Fruit fly (Drosophila melanogaster) whole organism, embryonic: ENCODE data around the gene SIFaR.

Experiments
- B-H1 ChIP-seq: fragments of 200-800 bp; sonication (Bioruptor generic); IDR thresholded peaks from 3 replicates; pipeline ENCODE4 v1.3.6; 2022; ENCODE audit warnings: missing biosample characterization, missing genetic modification characterization
- BEAF-32 ChIP-seq: fragments of 200-800 bp; sonication (Bioruptor generic); optimal IDR thresholded peaks from 3 replicates; lab custom pipeline; 2017; ENCODE audit warnings: missing biosample characterization, missing genetic modification characterization, mild to moderate bottlenecking, moderate library complexity, missing genetic modification reagents
- CG10321 ChIP-seq: fragments of 200-800 bp; sonication (Bioruptor generic); IDR thresholded peaks from 2 replicates; pipeline ENCODE4 v1.3.6; 2022; ENCODE audit warnings: missing biosample characterization, missing genetic modification characterization
- CG10431 ChIP-seq: fragments of 200-800 bp; sonication (Bioruptor generic); optimal IDR thresholded peaks from 3 replicates; lab custom pipeline; 2018; ENCODE audit warnings: missing biosample characterization, mild to moderate bottlenecking, missing genetic modification characterization
- CG10959 ChIP-seq: fragments of 200-800 bp; sonication (Bioruptor generic); IDR thresholded peaks from 2 replicates; pipeline ENCODE4 v1.3.6; 2022; ENCODE audit warnings: missing biosample characterization, missing genetic modification characterization
- CG11085 ChIP-seq: fragments of 200-800 bp; sonication (Bioruptor generic); IDR thresholded peaks from 2 replicates; pipeline ENCODE4 v1.3.6; 2022; ENCODE audit warnings: missing biosample characterization, missing genetic modification characterization
- CG14014 ChIP-seq: fragments of 200-800 bp; sonication (Bioruptor generic); IDR thresholded peaks from 2 replicates; pipeline ENCODE4 v1.3.6; 2022; ENCODE audit warnings: missing biosample characterization, missing genetic modification characterization
- CG15269 ChIP-seq: fragments of 200-800 bp; sonication (Bioruptor generic); optimal IDR thresholded peaks from 2 replicates; lab custom pipeline; 2018; ENCODE audit warnings: missing biosample characterization, mild to moderate bottlenecking, missing genetic modification characterization, moderate library complexity
- CG16813 ChIP-seq: fragments of 200-800 bp; sonication (Bioruptor generic); IDR thresholded peaks from 3 replicates; pipeline ENCODE4 v1.3.6; 2022; ENCODE audit warnings: missing biosample characterization, missing genetic modification characterization; ENCODE audit not compliant: partially characterized antibody
- CG17568 ChIP-seq: fragments of 200-800 bp; sonication (Bioruptor generic); optimal IDR thresholded peaks from 2 replicates; lab custom pipeline; 2018; ENCODE audit warnings: missing biosample characterization, mild to moderate bottlenecking, missing genetic modification characterization, moderate library complexity
- CG17802 ChIP-seq: fragments of 200-800 bp; sonication (Bioruptor generic); optimal IDR thresholded peaks from 2 replicates; lab custom pipeline; 2018; ENCODE audit warnings: missing biosample characterization, mild to moderate bottlenecking, missing genetic modification characterization, moderate library complexity
- CG17912 ChIP-seq: fragments of 200-800 bp; sonication (Bioruptor generic); optimal IDR thresholded peaks from 2 replicates; lab custom pipeline; 2018; ENCODE audit warnings: missing biosample characterization, mild to moderate bottlenecking, missing genetic modification characterization
- CG18262 ChIP-seq: fragments of 200-800 bp; optimal IDR thresholded peaks from 3 replicates; lab custom pipeline; 2019; ENCODE audit warnings: missing biosample characterization, mild to moderate bottlenecking, missing genetic modification characterization, moderate library complexity
- CG18599 ChIP-seq: fragments of 200-800 bp; sonication (Bioruptor generic); optimal IDR thresholded peaks from 3 replicates; lab custom pipeline; 2017; ENCODE audit warnings: missing biosample characterization, missing genetic modification characterization, mild to moderate bottlenecking, moderate library complexity, missing genetic modification reagents
- CG32772 ChIP-seq: fragments of 200-800 bp; sonication (Bioruptor generic); IDR thresholded peaks from 2 replicates; pipeline ENCODE4 v1.3.6; 2022; ENCODE audit warnings: missing biosample characterization, missing genetic modification characterization
- CG43689 ChIP-seq: fragments of 200-800 bp; sonication (Bioruptor generic); IDR thresholded peaks from 2 replicates; pipeline ENCODE4 v1.3.6; 2022; ENCODE audit warnings: missing biosample characterization, missing genetic modification characterization
- CG4404 ChIP-seq: fragments of 200-800 bp; sonication (Bioruptor generic); IDR thresholded peaks from 2 replicates; pipeline ENCODE4 v1.3.6; 2022; ENCODE audit warnings: missing biosample characterization, missing genetic modification characterization
- CG4730 ChIP-seq: fragments of 200-800 bp; sonication (Bioruptor generic); IDR thresholded peaks from 2 replicates; pipeline ENCODE4 v1.3.6; 2022; ENCODE audit warnings: missing biosample characterization, missing genetic modification characterization
- CG5180 ChIP-seq: fragments of 200-800 bp; sonication (Bioruptor generic); optimal IDR thresholded peaks from 3 replicates; lab custom pipeline; 2017; ENCODE audit warnings: missing biosample characterization, missing genetic modification characterization, mild to moderate bottlenecking, moderate library complexity, missing genetic modification reagents
- CG6854 ChIP-seq: fragments of 200-800 bp; sonication (Bioruptor generic); optimal IDR thresholded peaks from 3 replicates; lab custom pipeline; 2017; ENCODE audit warnings: missing biosample characterization, mild to moderate bottlenecking, missing genetic modification characterization
- CG8944 ChIP-seq: fragments of 200-800 bp; sonication (Bioruptor generic); optimal IDR thresholded peaks from 3 replicates; lab custom pipeline; 2016; ENCODE audit warnings: missing biosample characterization, missing genetic modification characterization
- CG9215 ChIP-seq: fragments of 200-800 bp; sonication (Bioruptor generic); IDR thresholded peaks from 2 replicates; pipeline ENCODE4 v1.3.6; 2022; ENCODE audit warnings: missing biosample characterization, missing genetic modification characterization
- CTCF ChIP-seq: fragments of 200-800 bp; sonication (Bioruptor generic); optimal IDR thresholded peaks from 2 replicates; lab custom pipeline; 2017; ENCODE audit warnings: missing biosample characterization, mild to moderate bottlenecking, missing genetic modification characterization, moderate library complexity
- Dip3 ChIP-seq: fragments of 200-800 bp; sonication (Bioruptor generic); optimal IDR thresholded peaks from 3 replicates; lab custom pipeline; 2016; ENCODE audit warnings: missing biosample characterization, missing genetic modification characterization
- ERR ChIP-seq: fragments of 200-800 bp; sonication (Bioruptor generic); optimal IDR thresholded peaks from 2 replicates; lab custom pipeline; 2016; ENCODE audit warnings: missing biosample characterization, missing genetic modification characterization
- MBD-R2 ChIP-seq: fragments of 200-800 bp; sonication (Bioruptor generic); IDR thresholded peaks from 2 replicates; pipeline ENCODE4 v1.3.6; 2022; ENCODE audit warnings: missing biosample characterization, missing genetic modification characterization
- NFAT ChIP-seq: fragments of 200-800 bp; sonication (Bioruptor generic); IDR thresholded peaks from 2 replicates; pipeline ENCODE4 v1.3.6; 2022; ENCODE audit warnings: missing biosample characterization, missing genetic modification characterization
- Nf-YC ChIP-seq: fragments of 200-800 bp; optimal IDR thresholded peaks from 3 replicates; lab custom pipeline; 2019; ENCODE audit warnings: missing biosample characterization, mild to moderate bottlenecking, missing genetic modification characterization, moderate library complexity
- Oli ChIP-seq: fragments of 200-800 bp; sonication (Bioruptor generic); optimal IDR thresholded peaks from 2 replicates; lab custom pipeline; 2018; ENCODE audit warnings: missing biosample characterization, mild to moderate bottlenecking, missing genetic modification characterization, moderate library complexity
- Sin3A ChIP-seq: fragments of >200 bp; optimal IDR thresholded peaks from 2 replicates; lab custom pipeline; 2018
- Sox100B ChIP-seq: fragments of 200-800 bp; sonication (Bioruptor generic); optimal IDR thresholded peaks from 3 replicates; lab custom pipeline; 2018; ENCODE audit warnings: missing biosample characterization, mild to moderate bottlenecking, missing genetic modification characterization
- Usf ChIP-seq: fragments of 200-800 bp; sonication (Bioruptor generic); optimal IDR thresholded peaks from 2 replicates; lab custom pipeline; 2017; ENCODE audit warnings: missing genotype, missing biosample characterization, missing genetic modification characterization
- Vsx1 ChIP-seq: fragments of 200-800 bp; sonication (Bioruptor generic); optimal IDR thresholded peaks from 2 replicates; lab custom pipeline; 2017; ENCODE audit warnings: missing biosample characterization, mild to moderate bottlenecking, missing genetic modification characterization, missing genetic modification reagents
- Xrp1 ChIP-seq: fragments of 200-800 bp; sonication (Bioruptor generic); IDR thresholded peaks from 2 replicates; pipeline ENCODE4 v1.3.6; 2022; ENCODE audit warnings: missing biosample characterization, missing genetic modification characterization
- ase ChIP-seq: fragments of 200-800 bp; sonication (Bioruptor generic); IDR thresholded peaks from 3 replicates; pipeline ENCODE4 v1.3.6; 2022; ENCODE audit warnings: missing biosample characterization, missing genetic modification characterization
- bab2 ChIP-seq: fragments of 200-800 bp; sonication (Bioruptor generic); optimal IDR thresholded peaks from 2 replicates; lab custom pipeline; 2016; ENCODE audit warnings: missing biosample characterization, missing genetic modification characterization
- br ChIP-seq: fragments of >200 bp; optimal IDR thresholded peaks from 2 replicates; lab custom pipeline; 2017
- cato ChIP-seq: fragments of 200-800 bp; sonication (Bioruptor generic); optimal IDR thresholded peaks from 2 replicates; lab custom pipeline; 2016; ENCODE audit warnings: missing biosample characterization, missing genetic modification characterization, borderline replicate concordance
- caup ChIP-seq: fragments of 200-800 bp; sonication (Bioruptor generic); optimal IDR thresholded peaks from 3 replicates; lab custom pipeline; 2017; ENCODE audit warnings: missing biosample characterization, mild to moderate bottlenecking, missing genetic modification characterization, moderate library complexity; ENCODE audit not compliant: severe bottlenecking
- dm ChIP-seq: fragments of 200-800 bp; sonication (Bioruptor generic); optimal IDR thresholded peaks from 3 replicates; lab custom pipeline; 2016; ENCODE audit warnings: missing biosample characterization, missing genetic modification characterization
- jigr1 ChIP-seq: fragments of 200-800 bp; sonication (Bioruptor generic); IDR thresholded peaks from 3 replicates; pipeline ENCODE4 v1.3.6; 2022; ENCODE audit warnings: missing biosample characterization, missing genetic modification characterization
- kay ChIP-seq: fragments of 200-800 bp; sonication (Bioruptor generic); optimal IDR thresholded peaks from 2 replicates; lab custom pipeline; 2016; ENCODE audit warnings: missing biosample characterization, missing genetic modification characterization
- lbe ChIP-seq: fragments of 200-800 bp; sonication (Bioruptor generic); optimal IDR thresholded peaks from 2 replicates; lab custom pipeline; 2016; ENCODE audit warnings: missing biosample characterization, mild to moderate bottlenecking, missing genetic modification characterization
- mam ChIP-seq: fragments of 200-800 bp; sonication (Bioruptor generic); optimal IDR thresholded peaks from 3 replicates; lab custom pipeline; 2016; ENCODE audit warnings: missing biosample characterization, missing genetic modification characterization
- nerfin-1 ChIP-seq: fragments of 200-800 bp; sonication (Bioruptor generic); optimal IDR thresholded peaks from 3 replicates; lab custom pipeline; 2019; ENCODE audit warnings: missing biosample characterization, mild to moderate bottlenecking, missing genetic modification characterization, moderate library complexity
- otp ChIP-seq: fragments of 200-800 bp; sonication (Bioruptor generic); IDR thresholded peaks from 3 replicates; pipeline ENCODE4, ENCODE4 v1.3.6; 2022; ENCODE audit warnings: missing biosample characterization, missing genetic modification characterization
- ranshi ChIP-seq: fragments of 200-800 bp; sonication (Bioruptor generic); IDR thresholded peaks from 2 replicates; pipeline ENCODE4 v1.3.6; 2022; ENCODE audit warnings: missing biosample characterization, missing genetic modification characterization
- slbo ChIP-seq: fragments of 200-800 bp; sonication (Bioruptor generic); IDR thresholded peaks from 2 replicates; pipeline ENCODE4 v1.3.6; 2022; ENCODE audit warnings: missing biosample characterization, missing genetic modification characterization
- sob ChIP-seq: fragments of 200-800 bp; sonication (Bioruptor generic); IDR thresholded peaks from 2 replicates; pipeline ENCODE4 v1.3.6; 2022; ENCODE audit warnings: missing biosample characterization, missing genetic modification characterization
- tap ChIP-seq: fragments of 200-800 bp; optimal IDR thresholded peaks from 3 replicates; lab custom pipeline; 2019; ENCODE audit warnings: missing biosample characterization, mild to moderate bottlenecking, missing genetic modification characterization, moderate library complexity
- yki ChIP-seq: fragments of >200 bp; optimal IDR thresholded peaks from 3 replicates; lab custom pipeline; 2018
- zen2 ChIP-seq: fragments of 200-800 bp; sonication (Bioruptor generic); IDR thresholded peaks from 3 replicates; pipeline ENCODE4 v1.3.6; 2022; ENCODE audit warnings: missing biosample characterization, missing genetic modification characterization; ENCODE audit not compliant: partially characterized antibody
- zfh2 ChIP-seq: fragments of 200-800 bp; sonication (Bioruptor generic); optimal IDR thresholded peaks from 2 replicates; lab custom pipeline; 2016; ENCODE audit warnings: missing biosample characterization, missing genetic modification characterization

Gene SIFaR

DNA sequence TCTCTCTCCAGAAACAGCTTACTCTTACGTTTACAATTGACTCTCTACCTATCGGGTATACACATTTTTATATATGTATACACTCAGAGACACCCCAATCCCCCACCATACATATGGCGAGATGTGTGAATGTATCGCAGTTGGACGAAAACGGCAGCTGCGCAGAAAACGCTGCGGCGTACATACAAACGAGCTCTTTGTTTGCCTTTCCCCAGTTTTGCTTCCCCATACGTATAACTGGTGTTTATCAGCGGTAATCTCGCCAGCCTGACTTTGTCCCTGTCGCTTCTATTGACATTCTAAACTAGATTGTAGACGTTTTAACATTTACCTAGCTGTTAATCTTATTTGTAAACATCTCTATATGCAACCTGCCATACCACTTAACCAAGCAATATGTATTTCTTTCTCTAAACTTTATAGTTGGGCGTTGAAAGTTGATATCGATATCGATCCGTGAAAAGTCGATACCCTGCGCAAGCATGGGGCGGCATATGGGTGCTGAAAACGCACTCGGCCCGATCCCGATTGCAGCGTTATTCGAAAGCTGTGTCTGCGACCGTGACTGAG, 3.7 kb upstream of the SIFaR start (continued):
- TF ChIP-seq BEAF-32 (GFP tag; lab: Kevin White, UChicago) (no peak), CG15269 (tag; lab: Kevin White, UChicago) (peak; percentile 53), nerfin-1 (peak; percentile 67), slbo (GFP tag; lab: Robert Waterston, UW) (no peak), jigr1 (no peak), bab2 (peak; percentile 75), Sox100B (GFP tag; lab: Kevin White, UChicago) (peak; percentile 83), B-H1 (GFP tag; lab: Robert Waterston, UW) (no peak), ranshi (GFP tag; lab: Robert Waterston, UW) (no peak), CG17802 (tag; lab: Kevin White, UChicago) (no peak), CG6854 (GFP tag; lab: Kevin White, UChicago) (peak; percentile 69), CG43689 (GFP tag; lab: Robert Waterston, UW) (no peak), CG32772 (GFP tag; lab: Robert Waterston, UW) (no peak), Dip3 (no peak), CG9215 (GFP tag; lab: Robert Waterston, UW) (no peak), ERR (GFP tag; lab: Kevin White, UChicago) (peak; percentile 71), sob (GFP tag; lab: Robert Waterston, UW) (no peak), CG16813 (GFP tag; lab: Robert Waterston, UW) (no peak), CG8944 (GFP tag; lab: Kevin White, UChicago) (peak; percentile 2), lbe (GFP tag; lab: Kevin White, UChicago) (peak; percentile 76), ase (GFP tag; lab: Robert Waterston, UW) (no peak), CG4404 (no peak), yki (lab: Kevin White, UChicago) (no peak), tap (peak; percentile 64), otp (GFP tag; lab: Robert Waterston, UW) (no peak), Oli (peak; percentile 7), CG10321 (GFP tag; lab: Robert Waterston, UW) (no peak), CTCF (GFP tag; lab: Kevin White, UChicago) (peak; percentile 22), Xrp1 (GFP tag; lab: Robert Waterston, UW) (no peak), CG4730 (no peak), Nf-YC (peak; percentile 45), CG10431 (GFP tag; lab: Kevin White, UChicago) (peak; percentile 82), zen2 (GFP tag; lab: Robert Waterston, UW) (no peak), MBD-R2 (GFP tag; lab: Robert Waterston, UW) (no peak), CG18262 (peak; percentile 65), Vsx1 (GFP tag; lab: Kevin White, UChicago) (peak; percentile 86), Sin3A (lab: Kevin White, UChicago) (no peak), CG18599 (GFP tag; lab: Kevin White, UChicago) (peak; percentile 90), CG17568 (GFP tag; lab: Kevin White, UChicago) (peak; percentile 92), CG5180 (peak; percentile 79), Usf (GFP tag; lab: Kevin White, UChicago) (no peak), CG10959 (GFP tag; lab: Robert Waterston, UW) (no peak), zfh2 (GFP tag; lab: Kevin White, UChicago) (peak; percentile 14), caup (GFP tag; lab: Kevin White, UChicago) (peak; percentile 88), kay (GFP tag; lab: Kevin White, UChicago) (peak; percentile 28), CG17912 (peak; percentile 86), br (lab: Kevin White, UChicago) (no peak), NFAT (GFP tag; lab: Robert Waterston, UW) (no peak), cato (GFP tag; lab: Kevin White, UChicago) (peak; percentile 19), CG11085 (GFP tag; lab: Robert Waterston, UW) (no peak), CG14014 (GFP tag; lab: Robert Waterston, UW) (no peak), mam (GFP tag; lab: Kevin White, UChicago) (no peak), dm (GFP tag; lab: Kevin White, UChicago) (no peak)
